Fruit fly (Drosophila melanogaster) whole organism, embryonic: ENCODE data around the gene CG31100.

ENCODE experiments used
- BtbVII ChIP-seq: fragments of 200-800 bp; sonication (Bioruptor generic); optimal IDR thresholded peaks from 3 replicates; lab custom pipeline; 2017; ENCODE audit warnings: missing biosample characterization, mild to moderate bottlenecking, missing genetic modification characterization
- Bteb2 ChIP-seq: fragments of 200-800 bp; sonication (Bioruptor generic); optimal IDR thresholded peaks from 2 replicates; lab custom pipeline; 2016; ENCODE audit warnings: missing biosample characterization, missing genetic modification characterization
- CG10147 ChIP-seq: fragments of 200-800 bp; sonication (Bioruptor generic); optimal IDR thresholded peaks from 2 replicates; lab custom pipeline; 2019; ENCODE audit warnings: missing biosample characterization, mild to moderate bottlenecking, missing genetic modification characterization, moderate library complexity
- CG10321 ChIP-seq: fragments of 200-800 bp; sonication (Bioruptor generic); IDR thresholded peaks from 2 replicates; pipeline ENCODE4 v1.3.6; 2022; ENCODE audit warnings: missing biosample characterization, missing genetic modification characterization
- CG10366 ChIP-seq: fragments of 200-800 bp; sonication (Bioruptor generic); IDR thresholded peaks from 2 replicates; pipeline ENCODE4 v1.3.6; 2022; ENCODE audit warnings: missing biosample characterization, missing genetic modification characterization
- CG11085 ChIP-seq: fragments of 200-800 bp; sonication (Bioruptor generic); IDR thresholded peaks from 2 replicates; pipeline ENCODE4 v1.3.6; 2022; ENCODE audit warnings: missing biosample characterization, missing genetic modification characterization
- CG12219 ChIP-seq: fragments of 200-800 bp; sonication (Bioruptor generic); optimal IDR thresholded peaks from 3 replicates; lab custom pipeline; 2018; ENCODE audit warnings: missing biosample characterization, mild to moderate bottlenecking, missing genetic modification characterization
- CG13296 ChIP-seq: fragments of 200-800 bp; sonication (Bioruptor generic); optimal IDR thresholded peaks from 3 replicates; lab custom pipeline; 2018; ENCODE audit warnings: missing biosample characterization, mild to moderate bottlenecking, missing genetic modification characterization
- CG14860 ChIP-seq: fragments of 200-800 bp; sonication (Bioruptor generic); IDR thresholded peaks from 3 replicates; pipeline ENCODE4 v1.3.6; 2022; ENCODE audit warnings: missing biosample characterization, missing genetic modification characterization; ENCODE audit not compliant: partially characterized antibody
- CG17359 ChIP-seq: fragments of 200-800 bp; sonication (Bioruptor generic); optimal IDR thresholded peaks from 3 replicates; lab custom pipeline; 2018; ENCODE audit warnings: missing biosample characterization, mild to moderate bottlenecking, missing genetic modification characterization, moderate library complexity
- CG17912 ChIP-seq: fragments of 200-800 bp; sonication (Bioruptor generic); optimal IDR thresholded peaks from 2 replicates; lab custom pipeline; 2018; ENCODE audit warnings: missing biosample characterization, mild to moderate bottlenecking, missing genetic modification characterization
- CG3065 ChIP-seq: fragments of 200-800 bp; sonication (Bioruptor generic); optimal IDR thresholded peaks from 2 replicates; lab custom pipeline; 2016; ENCODE audit warnings: missing biosample characterization, missing genetic modification characterization
- CG31388 ChIP-seq: fragments of 200-800 bp; sonication (Bioruptor generic); optimal IDR thresholded peaks from 2 replicates; lab custom pipeline; 2016; ENCODE audit warnings: missing biosample characterization, missing genetic modification characterization
- CG32767 ChIP-seq: fragments of 200-800 bp; sonication (Bioruptor generic); IDR thresholded peaks from 2 replicates; pipeline ENCODE4 v1.3.6; 2022; ENCODE audit warnings: missing biosample characterization, missing genetic modification characterization
- CG3726 ChIP-seq: fragments of 200-800 bp; sonication (Bioruptor generic); IDR thresholded peaks from 3 replicates; pipeline ENCODE4, ENCODE4 v1.3.6; 2022; ENCODE audit warnings: missing biosample characterization, missing genetic modification characterization
- CG3847 ChIP-seq: fragments of 200-800 bp; sonication (Bioruptor generic); IDR thresholded peaks from 2 replicates; pipeline ENCODE4 v1.3.6; 2022; ENCODE audit warnings: missing biosample characterization, missing genetic modification characterization
- CG6683 ChIP-seq: fragments of 200-800 bp; sonication (Bioruptor generic); optimal IDR thresholded peaks from 2 replicates; lab custom pipeline; 2017; ENCODE audit warnings: missing biosample characterization, mild to moderate bottlenecking, missing genetic modification characterization, missing genetic modification reagents
- CG6813 ChIP-seq: fragments of 200-800 bp; sonication (Bioruptor generic); optimal IDR thresholded peaks from 2 replicates; lab custom pipeline; 2017; ENCODE audit warnings: missing biosample characterization, missing genetic modification characterization, mild to moderate bottlenecking, moderate library complexity, missing genetic modification reagents
- CG8281 ChIP-seq: fragments of 200-800 bp; sonication (Bioruptor generic); optimal IDR thresholded peaks from 2 replicates; lab custom pipeline; 2018; ENCODE audit warnings: missing biosample characterization, mild to moderate bottlenecking, missing genetic modification characterization, moderate library complexity
- CrebB ChIP-seq: fragments of 200-800 bp; sonication (Bioruptor generic); optimal IDR thresholded peaks from 3 replicates; lab custom pipeline; 2018; ENCODE audit warnings: missing biosample characterization, mild to moderate bottlenecking, missing genetic modification characterization
- D19B ChIP-seq: fragments of 200-800 bp; sonication (Bioruptor generic); optimal IDR thresholded peaks from 2 replicates; lab custom pipeline; 2017; ENCODE audit warnings: missing biosample characterization, mild to moderate bottlenecking, missing genetic modification characterization
- Doc3 ChIP-seq: fragments of 200-800 bp; sonication (Bioruptor generic); IDR thresholded peaks from 3 replicates; pipeline ENCODE4 v1.3.6; 2022; ENCODE audit warnings: missing biosample characterization, missing genetic modification characterization; ENCODE audit not compliant: partially characterized antibody
- Fer1 ChIP-seq: fragments of 200-800 bp; sonication (Bioruptor generic); optimal IDR thresholded peaks from 2 replicates; lab custom pipeline; 2017; ENCODE audit warnings: missing biosample characterization, mild to moderate bottlenecking, missing genetic modification characterization
- HHEX ChIP-seq: fragments of 200-800 bp; sonication (Bioruptor generic); optimal IDR thresholded peaks from 3 replicates; lab custom pipeline; 2017; ENCODE audit warnings: missing biosample characterization, mild to moderate bottlenecking, missing genetic modification characterization, missing genetic modification reagents
- Hsf ChIP-seq: fragments of 200-800 bp; sonication (Bioruptor generic); optimal IDR thresholded peaks from 3 replicates; lab custom pipeline; 2016; ENCODE audit warnings: missing biosample characterization, missing genetic modification characterization
- MBD-R2 ChIP-seq: fragments of 200-800 bp; sonication (Bioruptor generic); IDR thresholded peaks from 2 replicates; pipeline ENCODE4 v1.3.6; 2022; ENCODE audit warnings: missing biosample characterization, missing genetic modification characterization
- NK7.1 ChIP-seq: fragments of 200-800 bp; sonication (Bioruptor generic); optimal IDR thresholded peaks from 3 replicates; lab custom pipeline; 2016; ENCODE audit warnings: missing biosample characterization, missing genetic modification characterization
- Oli ChIP-seq: fragments of 200-800 bp; sonication (Bioruptor generic); optimal IDR thresholded peaks from 2 replicates; lab custom pipeline; 2018; ENCODE audit warnings: missing biosample characterization, mild to moderate bottlenecking, missing genetic modification characterization, moderate library complexity
- Optix ChIP-seq: fragments of 200-800 bp; sonication (Bioruptor generic); IDR thresholded peaks from 3 replicates; pipeline ENCODE4 v1.3.6; 2022; ENCODE audit warnings: missing biosample characterization, missing genetic modification characterization
- Rx ChIP-seq: fragments of 200-800 bp; sonication (Bioruptor generic); IDR thresholded peaks from 2 replicates; pipeline ENCODE4 v1.3.6; 2022; ENCODE audit warnings: missing biosample characterization, missing genetic modification characterization
- Xrp1 ChIP-seq: fragments of 200-800 bp; sonication (Bioruptor generic); IDR thresholded peaks from 2 replicates; pipeline ENCODE4 v1.3.6; 2022; ENCODE audit warnings: missing biosample characterization, missing genetic modification characterization
- YL-1 ChIP-seq: fragments of 200-800 bp; sonication (Bioruptor generic); optimal IDR thresholded peaks from 3 replicates; lab custom pipeline; 2017; ENCODE audit warnings: missing biosample characterization, mild to moderate bottlenecking, missing genetic modification characterization
- ase ChIP-seq: fragments of 200-800 bp; sonication (Bioruptor generic); IDR thresholded peaks from 3 replicates; pipeline ENCODE4 v1.3.6; 2022; ENCODE audit warnings: missing biosample characterization, missing genetic modification characterization
- az2 ChIP-seq: fragments of 200-800 bp; sonication (Bioruptor generic); optimal IDR thresholded peaks from 3 replicates; lab custom pipeline; 2016; ENCODE audit warnings: missing biosample characterization, missing genetic modification characterization
- bbx ChIP-seq: fragments of 200-800 bp; sonication (Bioruptor generic); IDR thresholded peaks from 2 replicates; pipeline ENCODE4 v1.3.6; 2022; ENCODE audit warnings: missing biosample characterization, missing genetic modification characterization; ENCODE audit not compliant: partially characterized antibody
- da ChIP-seq: fragments of 200-800 bp; sonication (Bioruptor generic); optimal IDR thresholded peaks from 2 replicates; lab custom pipeline; 2016; ENCODE audit warnings: missing biosample characterization, missing genetic modification characterization
- danr ChIP-seq: fragments of 200-800 bp; sonication (Bioruptor generic); IDR thresholded peaks from 2 replicates; pipeline ENCODE4 v1.3.6; 2022; ENCODE audit warnings: missing biosample characterization, missing genetic modification characterization
- fd3F ChIP-seq: fragments of 200-800 bp; sonication (Bioruptor generic); optimal IDR thresholded peaks from 2 replicates; lab custom pipeline; 2018; ENCODE audit warnings: missing biosample characterization, mild to moderate bottlenecking, missing genetic modification characterization, moderate library complexity
- fd96Cb ChIP-seq: fragments of 200-800 bp; sonication (Bioruptor generic); optimal IDR thresholded peaks from 2 replicates; lab custom pipeline; 2018; ENCODE audit warnings: missing biosample characterization, mild to moderate bottlenecking, missing genetic modification characterization, moderate library complexity
- gt ChIP-seq: fragments of 200-800 bp; sonication (Bioruptor generic); IDR thresholded peaks from 2 replicates; pipeline ENCODE4 v1.3.6; 2022; ENCODE audit warnings: missing biosample characterization, missing genetic modification characterization
- kni ChIP-seq: fragments of 200-800 bp; sonication (Bioruptor generic); optimal IDR thresholded peaks from 3 replicates; lab custom pipeline; 2017; ENCODE audit warnings: mild to moderate bottlenecking, missing biosample characterization, missing genetic modification reagents, missing genetic modification characterization
- p53 ChIP-seq: fragments of 200-800 bp; sonication (Bioruptor generic); optimal IDR thresholded peaks from 2 replicates; lab custom pipeline; 2016; ENCODE audit warnings: missing biosample characterization, missing genetic modification characterization
- prd ChIP-seq, 3 experiments: fragments of >200 bp in 2 of 3; fragments of 200-800 bp in 1 of 3; sonication (Bioruptor generic) in 1 of 3; optimal IDR thresholded peaks in 2 of 3; IDR thresholded peaks in 1 of 3; 2 replicates in 2 of 3; 3 replicates in 1 of 3; pipeline versions ENCODE4 v1.3.6 to Lab custom; 2017 to 2022; ENCODE audit warnings: missing biosample characterization in 1 of 3, missing genetic modification characterization in 1 of 3
- scrt ChIP-seq: fragments of 200-800 bp; sonication (Bioruptor generic); optimal IDR thresholded peaks from 2 replicates; lab custom pipeline; 2018; ENCODE audit warnings: missing biosample characterization, mild to moderate bottlenecking, missing genetic modification characterization, moderate library complexity
- seq ChIP-seq: fragments of 200-800 bp; sonication (Bioruptor generic); IDR thresholded peaks from 2 replicates; pipeline ENCODE4 v1.3.6; 2022; ENCODE audit warnings: missing biosample characterization, missing genetic modification characterization
- sqz ChIP-seq: fragments of 200-800 bp; sonication (Bioruptor generic); optimal IDR thresholded peaks from 3 replicates; lab custom pipeline; 2018; ENCODE audit warnings: missing biosample characterization, mild to moderate bottlenecking, missing genetic modification characterization
- tio ChIP-seq: fragments of 200-800 bp; sonication (Bioruptor generic); optimal IDR thresholded peaks from 2 replicates; lab custom pipeline; 2017; ENCODE audit warnings: missing biosample characterization, missing genetic modification characterization, inconsistent platforms

The CG31100 gene

dm6 chr3R:8945502-8946324 lies 57.7 kb downstream of the CG31100 start (continued):
- TF ChIP-seq CG11085 (GFP tag; lab: Robert Waterston, UW) (no peak), MBD-R2 (peak; percentile 36; the same call in 1 of the 2 replicates), CG12219 (GFP tag; lab: Kevin White, UChicago) (peak; percentile 56), Xrp1 (GFP tag; lab: Robert Waterston, UW) (peak; percentile 87), bbx (peak; percentile 44; the same call in 1 of the 2 replicates), fd96Cb (peak; percentile 84), Oli (tag; lab: Kevin White, UChicago) (peak; percentile 90), kni (GFP tag; lab: Kevin White, UChicago) (peak; percentile 63), CG6683 (peak; percentile 59), da (GFP tag; lab: Kevin White, UChicago) (no peak), CG10321 (peak; percentile 60; the same call in 1 of the 2 replicates), CG8281 (tag; lab: Kevin White, UChicago) (peak; percentile 54), gt (GFP tag; lab: Robert Waterston, UW) (peak; percentile 48; the same call in 1 of the 2 replicates), CG32767 (GFP tag; lab: Robert Waterston, UW) (peak; percentile 74), CG10147 (GFP tag; lab: Kevin White, UChicago) (peak; percentile 56), ase (GFP tag; lab: Robert Waterston, UW) (0 out of 3 replicates have a peak, but pooled peaks have one; percentile 51), danr (peak; percentile 74), CG6813 (GFP tag; lab: Kevin White, UChicago) (peak; percentile 70), p53 (GFP tag; lab: Kevin White, UChicago) (no peak), CG17359 (tag; lab: Kevin White, UChicago) (peak; percentile 88), Fer1 (GFP tag; lab: Kevin White, UChicago) (peak; percentile 81), tio (GFP tag; lab: Kevin White, UChicago) (peak; percentile 69), YL-1 (GFP tag; lab: Kevin White, UChicago) (peak; percentile 15), Rx (GFP tag; lab: Robert Waterston, UW) (peak; percentile 73), CG13296 (peak; percentile 90), HHEX (GFP tag; lab: Kevin White, UChicago) (peak; percentile 83), scrt (GFP tag; lab: Kevin White, UChicago) (peak; percentile 69), CG10366 (peak; percentile 82; the same call in 1 of the 2 replicates), Hsf (GFP tag; lab: Kevin White, UChicago) (peak; percentile 63), D19B (GFP tag; lab: Kevin White, UChicago) (peak; percentile 25), seq (GFP tag; lab: Robert Waterston, UW) (peak; percentile 83), CG3065 (no peak), Optix (GFP tag; lab: Robert Waterston, UW) (peak; percentile 46; the same call in 1 of the 3 replicates), sqz (peak; percentile 92), Doc3 (no peak), CG14860 (0 out of 3 replicates have a peak, but pooled peaks have one; percentile 16), CG3847 (GFP tag; lab: Robert Waterston, UW) (peak; percentile 64), fd3F (GFP tag; lab: Kevin White, UChicago) (peak; percentile 70), BtbVII (GFP tag; lab: Kevin White, UChicago) (peak; percentile 78), prd (optimal IDR thresholded peaks at IDR 0.05; lab: Kevin White, UChicago) (no peak), prd (GFP tag; IDR thresholded peaks at IDR 0.05; lab: Robert Waterston, UW) (peak; percentile 83), az2 (GFP tag; lab: Kevin White, UChicago) (peak; percentile 83), CG3726 (0 out of 3 replicates have a peak, but pooled peaks have one; percentile 62), CG17912 (GFP tag; lab: Kevin White, UChicago) (peak; percentile 29), NK7.1 (no peak), CG31388 (GFP tag; lab: Kevin White, UChicago) (peak; percentile 27), Bteb2 (no peak), CrebB (tag; lab: Kevin White, UChicago) (peak; percentile 36)
